Worm (Caenorhabditis elegans): ENCODE measurements around the gene C46E10.3.

- TF ChIP-seq ztf-11 (tag; optimal IDR thresholded peaks at IDR 0.05), result no peak
- no peak for TF ChIP-seq hif-1 (tag; optimal IDR thresholded peaks at IDR 0.05)
- TF ChIP-seq ceh-82 (tag; optimal IDR thresholded peaks at IDR 0.05), result no peak
- no peak for TF ChIP-seq lin-13 (GFP tag; optimal IDR thresholded peaks at IDR 0.05)
- TF ChIP-seq nhr-111 (GFP tag; optimal IDR thresholded peaks at IDR 0.05), result no peak
- TF ChIP-seq lin-39 (tag; optimal IDR thresholded peaks at IDR 0.05), result no peak
- TF ChIP-seq unc-62 (GFP tag; optimal IDR thresholded peaks at IDR 0.05 in 1 of 2), result no peak
- no peak for TF ChIP-seq unc-62 (tag; optimal IDR thresholded peaks at IDR 0.05)
- no peak for TF ChIP-seq fkh-10 (GFP tag; optimal IDR thresholded peaks at IDR 0.05)
Observed at ce11 chrII:3705320-3705719, 15.8 kb upstream of the C46E10.3 start, which contains the start of gene srx-108.
